Fruit fly (Drosophila melanogaster) whole organism: ENCODE results near the gene Exo70.

Experiments
- CG8478 ChIP-seq: fragments of >200 bp; optimal IDR thresholded peaks from 2 replicates; lab custom pipeline; 2018; ENCODE audit warnings: inconsistent platforms
- Dll ChIP-seq: fragments of >200 bp; optimal IDR thresholded peaks from 2 replicates; lab custom pipeline; 2017
- psq ChIP-seq: fragments of >200 bp; optimal IDR thresholded peaks from 2 replicates; lab custom pipeline; 2017

- no peak for TF ChIP-seq CG8478 (lab: Kevin White, UChicago)
- no peak for TF ChIP-seq Dll (lab: Kevin White, UChicago)
- TF ChIP-seq psq (lab: Kevin White, UChicago): no peak
These were observed 13.2 kb downstream of the Exo70 start, which contains the start of gene Cbl for dm6 chr3L:8424831-8425336.
